Worm (Caenorhabditis elegans) whole organism, L2 larva: ENCODE measurements around the gene sfxn-1.5.

ENCODE experiments used
- F13H6.1 ChIP-seq: sonication (generic microtip); optimal IDR thresholded peaks from 2 replicates; lab custom pipeline; 2016; ENCODE audit warnings: missing genetic modification characterization, missing compliant biosample characterization
- R02D3.7 ChIP-seq: fragments of 150-350 bp; optimal IDR thresholded peaks from 2 replicates; lab custom pipeline; 2014; ENCODE audit warnings: missing biosample characterization, missing genetic modification characterization
- egl-27 ChIP-seq: sonication (generic microtip); optimal IDR thresholded peaks from 3 replicates; lab custom pipeline; 2017; ENCODE audit warnings: missing biosample characterization, missing genetic modification reagents, missing genetic modification characterization
- lsy-2 ChIP-seq, 2 experiments: fragments of 150-350 bp in 1 of 2; sonication (generic microtip) in 1 of 2; optimal IDR thresholded peaks; 2 replicates each; lab custom pipeline; 2014 to 2017; ENCODE audit warnings: missing biosample characterization in 2 of 2, missing genetic modification characterization in 2 of 2
- mab-5 ChIP-seq: fragments of 150-350 bp; optimal IDR thresholded peaks from 2 replicates; lab custom pipeline; 2014; ENCODE audit warnings: missing biosample characterization, missing genetic modification characterization
- nhr-23 ChIP-seq: fragments of 150-350 bp; optimal IDR thresholded peaks from 2 replicates; lab custom pipeline; 2014; ENCODE audit warnings: missing biosample characterization, missing genetic modification reagents, missing genetic modification characterization
- nhr-237 ChIP-seq: fragments of 150-350 bp; optimal IDR thresholded peaks from 2 replicates; lab custom pipeline; 2014; ENCODE audit warnings: missing biosample characterization, missing genetic modification characterization
- peb-1 ChIP-seq: fragments of 150-350 bp; optimal IDR thresholded peaks from 2 replicates; lab custom pipeline; 2014; ENCODE audit warnings: missing biosample characterization, missing genetic modification characterization
- ztf-11 ChIP-seq: sonication (generic microtip); optimal IDR thresholded peaks from 2 replicates; lab custom pipeline; 2017; ENCODE audit warnings: missing biosample characterization, missing genetic modification characterization
- ztf-4 ChIP-seq: fragments of 150-350 bp; optimal IDR thresholded peaks from 2 replicates; lab custom pipeline; 2014; ENCODE audit warnings: missing biosample characterization, missing genetic modification characterization

- TF ChIP-seq R02D3.7 (tag; lab: Kevin White, UChicago) (no peak), peb-1 (no peak), lsy-2 (tag; optimal IDR thresholded peaks at IDR 0.05; lab: Kevin White, UChicago) (no peak), F13H6.1 (tag; lab: Kevin White, UChicago) (no peak), egl-27 (tag; lab: Kevin White, UChicago) (no peak), nhr-23 (tag; lab: Kevin White, UChicago) (no peak), ztf-11 (tag; lab: Kevin White, UChicago) (no peak), ztf-4 (tag; lab: Kevin White, UChicago) (no peak), mab-5 (tag; lab: Kevin White, UChicago) (no peak), nhr-237 (tag; lab: Kevin White, UChicago) (no peak)
These were observed 39.5 kb downstream of the sfxn-1.5 start, which contains the start of gene sto-3 for ce11 chrX:11621997-11622396.
